Worm (Caenorhabditis elegans) whole organism, L1 larva: ENCODE data around the gene srw-41.

Source experiments
- efl-1 ChIP-seq, 4 experiments: fragments of 150-350 bp; optimal IDR thresholded peaks in 3 of 4; peaks in 1 of 4; 1 replicate in 1 of 4; 2 replicates in 3 of 4; lab custom pipeline; 2014; ENCODE audit warnings: missing biosample characterization in 2 of 4, missing genetic modification characterization in 2 of 4, missing genetic modification reagents in 2 of 4
- nhr-11 ChIP-seq: fragments of 150-350 bp; optimal IDR thresholded peaks from 2 replicates; lab custom pipeline; 2014; ENCODE audit warnings: missing biosample characterization, missing genetic modification characterization
- nhr-28 ChIP-seq: fragments of 150-350 bp; optimal IDR thresholded peaks from 2 replicates; lab custom pipeline; 2014; ENCODE audit warnings: missing biosample characterization, missing genetic modification characterization
- unc-62 ChIP-seq: fragments of 150-350 bp; optimal IDR thresholded peaks from 2 replicates; lab custom pipeline; 2014; ENCODE audit warnings: missing biosample characterization, missing genetic modification reagents, missing genetic modification characterization

DNA sequence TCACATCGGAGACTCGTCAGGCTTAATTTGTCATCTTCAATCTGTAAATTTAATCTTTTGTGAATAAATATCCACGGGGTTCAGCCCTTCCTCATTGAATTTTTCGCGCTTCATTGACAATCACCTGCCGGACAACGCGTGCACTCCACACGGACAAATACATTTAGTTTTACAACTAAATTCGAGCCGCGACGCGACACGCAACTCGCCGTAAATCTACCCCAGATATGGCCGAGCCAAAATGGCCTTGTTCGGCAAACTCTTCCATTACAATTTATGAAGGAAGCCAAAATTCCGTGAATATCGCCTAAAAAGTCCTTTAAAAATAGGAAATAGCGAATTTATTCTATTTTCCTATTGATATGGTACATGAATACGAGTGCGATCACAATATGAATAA is 47.5 kb downstream of the srw-41 start:
- TF ChIP-seq efl-1 (optimal IDR thresholded peaks at IDR 0.05; lab: Kevin White, UChicago): no peak
- TF ChIP-seq efl-1 (GFP tag; optimal IDR thresholded peaks at IDR 0.05 in 1 of 2; lab: Kevin White, UChicago): no peak
- no peak for TF ChIP-seq unc-62 (GFP tag; lab: Kevin White, UChicago)
- no peak for TF ChIP-seq nhr-28 (tag; lab: Kevin White, UChicago)
- no peak for TF ChIP-seq nhr-11
